Worm (Caenorhabditis elegans) whole organism, L2 larva: Measurements from ENCODE around the gene str-205.

Source experiments
- aly-2 ChIP-seq: fragments of 150-350 bp; optimal IDR thresholded peaks from 2 replicates; lab custom pipeline; 2014; ENCODE audit warnings: missing biosample characterization, missing genetic modification characterization
- nhr-12 ChIP-seq: fragments of 150-350 bp; optimal IDR thresholded peaks from 2 replicates; lab custom pipeline; 2014; ENCODE audit warnings: missing biosample characterization, missing genetic modification characterization
- nhr-237 ChIP-seq: fragments of 150-350 bp; optimal IDR thresholded peaks from 2 replicates; lab custom pipeline; 2014; ENCODE audit warnings: missing biosample characterization, missing genetic modification characterization

DNA sequence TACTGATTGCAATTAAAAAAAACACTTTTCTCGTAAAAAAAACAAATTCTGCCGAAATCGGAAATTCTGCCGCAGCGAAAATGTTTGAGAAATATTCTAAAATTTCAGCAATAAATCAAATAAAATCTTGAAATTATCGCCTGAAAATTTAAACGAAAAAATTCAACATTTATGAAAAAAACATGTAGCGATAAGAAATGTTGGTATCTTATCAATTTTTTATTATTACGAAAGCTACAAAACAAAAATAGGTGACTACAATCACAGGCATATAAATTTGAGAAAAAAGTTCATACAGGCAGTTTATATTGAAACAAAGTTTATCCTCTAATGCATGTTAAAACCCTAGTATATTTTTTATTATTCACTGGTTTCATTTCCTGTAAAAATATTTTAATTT lies 23.8 kb downstream of the str-205 start, which contains the start of gene ugt-14:
- no peak for TF ChIP-seq nhr-12 (tag; lab: Kevin White, UChicago)
- TF ChIP-seq nhr-237: no peak
- TF ChIP-seq aly-2: no peak
